Fruit fly (Drosophila melanogaster): ENCODE data around the gene CG11951.

CG11951 gene

DNA sequence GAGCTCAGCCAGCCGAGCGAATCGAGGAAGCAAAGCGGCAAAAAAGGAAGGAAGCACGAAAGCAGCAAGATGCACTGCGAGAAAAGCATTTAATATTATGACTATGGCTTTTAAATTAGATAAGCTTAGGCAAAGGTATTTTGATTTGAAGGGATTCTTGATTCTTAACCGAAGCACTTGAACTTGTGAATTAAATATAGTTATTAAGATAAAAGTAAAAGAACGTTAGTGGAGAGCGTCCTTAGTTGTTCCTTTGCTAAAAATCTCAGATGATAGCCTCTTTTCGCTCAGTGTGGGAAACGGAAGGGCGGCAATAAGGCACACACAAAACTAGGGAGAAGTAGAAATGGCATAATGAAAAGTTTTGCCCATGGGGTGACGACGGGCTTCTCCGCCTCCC lies 30.7 kb upstream of the CG11951 start:
- no peak for TF ChIP-seq gl (tag; optimal IDR thresholded peaks at IDR 0.05)
- TF ChIP-seq CG8301 (tag; optimal IDR thresholded peaks at IDR 0.05), result no peak
- TF ChIP-seq Ets98B (GFP tag; IDR thresholded peaks at IDR 0.05), result no peak
- TF ChIP-seq CG13204 (GFP tag; optimal IDR thresholded peaks at IDR 0.05), result no peak
- no peak for TF ChIP-seq CG14655 (GFP tag; optimal IDR thresholded peaks at IDR 0.05)
- no peak for TF ChIP-seq CG9948 (tag; optimal IDR thresholded peaks at IDR 0.05)
- TF ChIP-seq CG4496 (GFP tag; IDR thresholded peaks at IDR 0.05), result no peak
- TF ChIP-seq Snoo (tag; optimal IDR thresholded peaks at IDR 0.05), result no peak
- no peak for TF ChIP-seq CG34367 (tag; optimal IDR thresholded peaks at IDR 0.05)
- no peak for TF ChIP-seq fd96Ca (GFP tag; IDR thresholded peaks at IDR 0.05)
- no peak for TF ChIP-seq D1 (tag; optimal IDR thresholded peaks at IDR 0.05)
- no peak for TF ChIP-seq Pif1A (GFP tag; optimal IDR thresholded peaks at IDR 0.05)
- peak; percentile 4 for TF ChIP-seq CG17806 (tag; optimal IDR thresholded peaks at IDR 0.05)
- TF ChIP-seq EcR (GFP tag; optimal IDR thresholded peaks at IDR 0.05), result no peak
- TF ChIP-seq rn (GFP tag; IDR thresholded peaks at IDR 0.05), result no peak
- TF ChIP-seq CG8159 (tag; optimal IDR thresholded peaks at IDR 0.05), result peak; percentile 36

dm6 chr3R:29268062-29268461 lies 29.5 kb upstream of the CG11951 start:
- no peak for TF ChIP-seq CG13204 (GFP tag; optimal IDR thresholded peaks at IDR 0.05)
- TF ChIP-seq CG12605 (GFP tag; IDR thresholded peaks at IDR 0.05), result no peak
- no peak for TF ChIP-seq Ets98B (GFP tag; IDR thresholded peaks at IDR 0.05)
- TF ChIP-seq D1 (tag; optimal IDR thresholded peaks at IDR 0.05), result no peak
- TF ChIP-seq CG9948 (tag; optimal IDR thresholded peaks at IDR 0.05), result no peak
- TF ChIP-seq EcR (GFP tag; optimal IDR thresholded peaks at IDR 0.05), result peak; percentile 17
- TF ChIP-seq CG4496 (GFP tag; IDR thresholded peaks at IDR 0.05), result no peak

DNA sequence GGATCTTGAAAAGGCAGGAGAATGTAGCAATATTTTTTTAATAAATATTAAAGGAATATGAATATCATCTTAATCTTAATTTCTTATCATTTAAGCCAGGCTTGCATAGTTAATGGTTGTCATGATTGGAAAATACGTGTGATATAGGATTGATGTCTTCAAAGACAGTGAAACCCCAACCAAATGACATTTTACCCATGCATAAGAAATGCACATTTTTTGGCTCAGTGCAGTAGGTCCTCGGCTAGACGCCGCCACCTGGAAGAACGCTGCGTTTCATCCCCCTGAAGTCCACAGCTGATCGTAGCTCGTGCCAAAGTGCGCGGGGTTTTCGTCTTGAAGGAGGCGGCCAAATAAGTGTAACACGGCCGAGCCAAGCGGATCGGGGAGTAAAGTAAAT lies 28.1 kb upstream of the CG11951 start:
- no peak for TF ChIP-seq Snoo (tag; optimal IDR thresholded peaks at IDR 0.05)
- no peak for TF ChIP-seq CG8301 (tag; optimal IDR thresholded peaks at IDR 0.05)
- no peak for TF ChIP-seq fd96Ca (GFP tag; IDR thresholded peaks at IDR 0.05)
- no peak for TF ChIP-seq D1 (tag; optimal IDR thresholded peaks at IDR 0.05)
- TF ChIP-seq CG14655 (GFP tag; optimal IDR thresholded peaks at IDR 0.05), result no peak
- TF ChIP-seq CG15710 (tag; optimal IDR thresholded peaks at IDR 0.05), result no peak
- TF ChIP-seq CG34367 (tag; optimal IDR thresholded peaks at IDR 0.05), result no peak
- TF ChIP-seq CG8159 (tag; optimal IDR thresholded peaks at IDR 0.05), result peak; percentile 12
- TF ChIP-seq CG17806 (tag; optimal IDR thresholded peaks at IDR 0.05), result no peak

DNA sequence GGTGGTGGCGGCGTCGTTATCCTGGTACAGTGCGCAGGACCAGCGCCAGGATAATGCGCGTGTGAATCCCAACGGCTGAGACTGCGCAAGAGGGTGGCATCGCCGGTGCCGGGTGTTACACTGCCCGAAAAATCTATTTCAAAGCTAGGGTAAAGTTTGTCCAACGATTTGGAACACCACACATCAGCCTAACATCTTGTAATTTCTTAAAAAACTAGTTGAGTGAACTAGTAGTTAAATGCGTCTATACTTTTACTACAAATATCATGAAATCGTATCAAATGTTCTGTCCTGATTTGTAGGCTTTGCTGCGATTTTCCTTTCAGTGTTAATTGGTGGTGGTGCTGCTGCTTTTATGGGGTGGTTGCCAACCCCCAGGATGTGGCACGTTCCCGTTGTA lies 26.6 kb upstream of the CG11951 start:
- no peak for TF ChIP-seq CG15710 (tag; optimal IDR thresholded peaks at IDR 0.05)
- TF ChIP-seq CG9948 (tag; optimal IDR thresholded peaks at IDR 0.05), result no peak
- TF ChIP-seq CG8301 (tag; optimal IDR thresholded peaks at IDR 0.05), result no peak
- no peak for TF ChIP-seq CG4496 (GFP tag; IDR thresholded peaks at IDR 0.05)
- TF ChIP-seq CG13204 (GFP tag; optimal IDR thresholded peaks at IDR 0.05), result no peak

- no peak for TF ChIP-seq Snoo (tag; optimal IDR thresholded peaks at IDR 0.05)
- no peak for TF ChIP-seq Pif1A (GFP tag; optimal IDR thresholded peaks at IDR 0.05)
- TF ChIP-seq CG9948 (tag; optimal IDR thresholded peaks at IDR 0.05), result no peak
- no peak for TF ChIP-seq EcR (GFP tag; optimal IDR thresholded peaks at IDR 0.05)
- TF ChIP-seq CG15710 (tag; optimal IDR thresholded peaks at IDR 0.05), result no peak
- no peak for TF ChIP-seq CG8301 (tag; optimal IDR thresholded peaks at IDR 0.05)
- no peak for TF ChIP-seq CG17806 (tag; optimal IDR thresholded peaks at IDR 0.05)
- no peak for TF ChIP-seq gl (tag; optimal IDR thresholded peaks at IDR 0.05)
- no peak for TF ChIP-seq CG12605 (GFP tag; IDR thresholded peaks at IDR 0.05)
- TF ChIP-seq CG34367 (tag; optimal IDR thresholded peaks at IDR 0.05), result no peak
- no peak for TF ChIP-seq Ets98B (GFP tag; IDR thresholded peaks at IDR 0.05)
- TF ChIP-seq CG4496 (GFP tag; IDR thresholded peaks at IDR 0.05), result no peak
Observed at dm6 chr3R:29263264-29263663, 24.7 kb upstream of the CG11951 start.

DNA sequence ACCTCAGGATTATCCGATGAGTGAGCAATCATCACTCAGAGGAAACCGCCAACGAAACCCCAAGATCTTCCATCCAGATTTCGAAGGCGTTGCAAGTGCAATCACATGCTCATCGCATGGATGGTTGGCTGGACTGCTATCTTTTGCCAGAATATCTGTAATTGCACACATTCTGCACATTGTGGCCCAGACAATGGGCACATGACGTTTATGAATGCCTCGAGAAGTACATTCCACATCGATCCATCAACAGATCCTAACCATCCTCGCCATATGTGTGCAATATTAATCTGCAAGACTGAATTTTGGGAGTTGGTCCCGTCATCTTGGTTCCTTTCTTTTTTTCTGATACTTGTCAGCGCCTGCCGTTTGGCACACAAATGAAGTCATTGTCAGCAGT lies 24.0 kb upstream of the CG11951 start:
- no peak for TF ChIP-seq gl (tag; optimal IDR thresholded peaks at IDR 0.05)
- TF ChIP-seq CG34367 (tag; optimal IDR thresholded peaks at IDR 0.05), result no peak
- TF ChIP-seq CG9948 (tag; optimal IDR thresholded peaks at IDR 0.05), result no peak
- no peak for TF ChIP-seq CG4496 (GFP tag; IDR thresholded peaks at IDR 0.05)
- no peak for TF ChIP-seq D1 (tag; optimal IDR thresholded peaks at IDR 0.05)
- TF ChIP-seq Ets98B (GFP tag; IDR thresholded peaks at IDR 0.05), result no peak
- no peak for TF ChIP-seq Pif1A (GFP tag; optimal IDR thresholded peaks at IDR 0.05)
- TF ChIP-seq rn (GFP tag; IDR thresholded peaks at IDR 0.05), result no peak
- no peak for TF ChIP-seq EcR (GFP tag; optimal IDR thresholded peaks at IDR 0.05)
- no peak for TF ChIP-seq CG32121 (GFP tag; IDR thresholded peaks at IDR 0.05)
- no peak for TF ChIP-seq Pif1B (GFP tag; optimal IDR thresholded peaks at IDR 0.05)
- TF ChIP-seq CG17806 (tag; optimal IDR thresholded peaks at IDR 0.05), result no peak
- TF ChIP-seq CG10348 (GFP tag; IDR thresholded peaks at IDR 0.05), result no peak
- no peak for TF ChIP-seq CG15710 (tag; optimal IDR thresholded peaks at IDR 0.05)

DNA sequence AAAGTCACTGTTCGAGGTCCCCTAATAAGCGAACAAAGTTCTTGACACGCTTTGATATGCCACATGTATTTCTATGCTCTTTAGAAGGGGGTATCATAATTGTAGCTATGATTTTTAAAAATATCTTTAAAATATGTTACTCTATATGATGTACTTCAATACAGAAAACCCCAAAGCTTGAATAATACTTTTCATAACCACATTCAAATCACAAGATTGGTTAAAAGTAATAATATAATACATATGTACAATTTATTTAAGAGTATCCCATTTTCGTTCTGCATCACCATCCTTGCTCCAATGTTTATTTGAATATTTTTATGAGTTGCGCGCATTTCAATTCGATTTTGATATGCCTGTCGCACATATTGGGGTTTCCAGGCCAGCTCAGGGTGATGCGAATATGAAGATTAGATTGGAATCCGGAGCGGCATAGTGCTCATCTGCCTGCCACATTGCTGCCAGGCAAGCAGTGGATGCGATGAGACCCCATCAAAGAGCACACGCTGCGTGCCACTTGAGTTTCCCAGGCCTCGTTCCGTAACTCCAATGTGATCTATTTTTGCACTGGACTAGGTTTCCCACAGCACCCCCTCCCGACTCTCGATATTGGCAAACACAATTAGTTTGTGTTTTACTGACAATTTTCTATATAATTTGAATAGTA lies 21.1 kb upstream of the CG11951 start:
- TF ChIP-seq EcR (GFP tag; optimal IDR thresholded peaks at IDR 0.05) (no peak), Snoo (tag; optimal IDR thresholded peaks at IDR 0.05) (no peak), CG8159 (tag; optimal IDR thresholded peaks at IDR 0.05) (peak; percentile 5), rn (GFP tag; IDR thresholded peaks at IDR 0.05) (no peak), fd96Ca (GFP tag; IDR thresholded peaks at IDR 0.05) (no peak), CG4496 (GFP tag; IDR thresholded peaks at IDR 0.05) (no peak), CG34367 (tag; optimal IDR thresholded peaks at IDR 0.05) (no peak), Pif1A (GFP tag; optimal IDR thresholded peaks at IDR 0.05) (no peak), CG17806 (tag; optimal IDR thresholded peaks at IDR 0.05) (peak; percentile 12), D1 (tag; optimal IDR thresholded peaks at IDR 0.05) (no peak), CG32121 (GFP tag; IDR thresholded peaks at IDR 0.05) (no peak), CG9948 (tag; optimal IDR thresholded peaks at IDR 0.05) (peak; percentile 6)
